Fruit fly (Drosophila melanogaster): ENCODE data around the gene Pop1.

Gene Pop1

dm6 chrX:5639083-5639482, 16.6 kb downstream of the Pop1 start (continued):
- TF ChIP-seq Chrac-16 (GFP tag; optimal IDR thresholded peaks at IDR 0.05): peak; percentile 46
- TF ChIP-seq stwl (tag; optimal IDR thresholded peaks at IDR 0.05): no peak
- TF ChIP-seq fd102C (GFP tag; optimal IDR thresholded peaks at IDR 0.05): no peak
- TF ChIP-seq CG11456 (GFP tag; IDR thresholded peaks at IDR 0.05): no peak
- TF ChIP-seq CG11560 (tag; IDR thresholded peaks at IDR 0.05): no peak; the same call in 2 of the 3 replicates
- TF ChIP-seq CG18599 (GFP tag; optimal IDR thresholded peaks at IDR 0.05): peak; percentile 51
- peak; percentile 27 for TF ChIP-seq CG10654 (GFP tag; optimal IDR thresholded peaks at IDR 0.05)
- TF ChIP-seq sob (GFP tag; IDR thresholded peaks at IDR 0.05): peak; percentile 43; the same call in 1 of the 2 replicates
- TF ChIP-seq sima (GFP tag; optimal IDR thresholded peaks at IDR 0.05): no peak
- TF ChIP-seq Hsf (GFP tag; optimal IDR thresholded peaks at IDR 0.05): peak; percentile 21
- no peak for TF ChIP-seq CG17912 (GFP tag; optimal IDR thresholded peaks at IDR 0.05)
- TF ChIP-seq NFAT (GFP tag; IDR thresholded peaks at IDR 0.05): no peak
- TF ChIP-seq Hmx (GFP tag; optimal IDR thresholded peaks at IDR 0.05): no peak
- no peak for TF ChIP-seq eyg (GFP tag; optimal IDR thresholded peaks at IDR 0.05)
- TF ChIP-seq eve (GFP tag; optimal IDR thresholded peaks at IDR 0.05): no peak
- peak; percentile 36; the same call in 1 of the 3 replicates for TF ChIP-seq Optix (GFP tag; IDR thresholded peaks at IDR 0.05)
- peak in 1 of 2 experiments; percentile 44 for TF ChIP-seq dpn (GFP tag; optimal IDR thresholded peaks at IDR 0.05)
- TF ChIP-seq dan (GFP tag; IDR thresholded peaks at IDR 0.05): no peak
- TF ChIP-seq fru (optimal IDR thresholded peaks at IDR 0.05): no peak
- TF ChIP-seq CG10543 (GFP tag; optimal IDR thresholded peaks at IDR 0.05): no peak
- TF ChIP-seq CG4617 (GFP tag; optimal IDR thresholded peaks at IDR 0.05; ENCODE audit: borderline replicate concordance): no peak
- peak; percentile 7 for TF ChIP-seq Dek (tag; optimal IDR thresholded peaks at IDR 0.05)
- 0 out of 2 replicates have a peak, but pooled peaks have one; percentile 33 for TF ChIP-seq CG11696 (GFP tag; IDR thresholded peaks at IDR 0.05)
- no peak for TF ChIP-seq CG1647 (GFP tag; optimal IDR thresholded peaks at IDR 0.05)
- TF ChIP-seq emc (GFP tag; optimal IDR thresholded peaks at IDR 0.05): no peak
- TF ChIP-seq CG5953 (GFP tag; IDR thresholded peaks at IDR 0.05): no peak
- TF ChIP-seq CG16815 (GFP tag; optimal IDR thresholded peaks at IDR 0.05): peak; percentile 15
- TF ChIP-seq Scr (GFP tag; IDR thresholded peaks at IDR 0.05; ENCODE audit: partially characterized antibody): no peak
- TF ChIP-seq CG17612 (GFP tag; IDR thresholded peaks at IDR 0.05): no peak
- TF ChIP-seq gsb (GFP tag; IDR thresholded peaks at IDR 0.05): no peak
- no peak for TF ChIP-seq TFAM (GFP tag; optimal IDR thresholded peaks at IDR 0.05)
- TF ChIP-seq bigmax (GFP tag; optimal IDR thresholded peaks at IDR 0.05): no peak
- no peak for TF ChIP-seq hth (optimal IDR thresholded peaks at IDR 0.05)
- TF ChIP-seq CrebB (tag; optimal IDR thresholded peaks at IDR 0.05): no peak
- no peak for TF ChIP-seq CG4282 (GFP tag; optimal IDR thresholded peaks at IDR 0.05)
- no peak for TF ChIP-seq Nf-YC (tag; optimal IDR thresholded peaks at IDR 0.05)
- TF ChIP-seq CG12236 (GFP tag; optimal IDR thresholded peaks at IDR 0.05): no peak
- TF ChIP-seq Hr39 (optimal IDR thresholded peaks at IDR 0.05): no peak
- no peak for TF ChIP-seq bbx (GFP tag; IDR thresholded peaks at IDR 0.05; ENCODE audit: partially characterized antibody)
- peak; percentile 19; the same call in 1 of the 2 replicates for TF ChIP-seq esg (GFP tag; conservative IDR thresholded peaks at IDR 0.05)
- TF ChIP-seq CG9437 (GFP tag; optimal IDR thresholded peaks at IDR 0.05): no peak
- TF ChIP-seq Med (GFP tag): peak; percentile 82
- TF ChIP-seq vvl (GFP tag; IDR thresholded peaks at IDR 0.05): peak; percentile 43
- no peak for TF ChIP-seq br (optimal IDR thresholded peaks at IDR 0.05)
- no peak; the same call in 1 of the 2 replicates for TF ChIP-seq Ravus (GFP tag; IDR thresholded peaks at IDR 0.05)
- TF ChIP-seq CG16779 (GFP tag; IDR thresholded peaks at IDR 0.05): no peak
- peak; percentile 73 for TF ChIP-seq CG10979 (tag; optimal IDR thresholded peaks at IDR 0.05)
- 0 out of 2 replicates have a peak, but pooled peaks have one; percentile 21 for TF ChIP-seq Drgx (GFP tag; IDR thresholded peaks at IDR 0.05)
- peak; percentile 14 for TF ChIP-seq Hmr (GFP tag; optimal IDR thresholded peaks at IDR 0.05)
- 0 out of 2 replicates have a peak, but pooled peaks have one; percentile 15 for TF ChIP-seq CG3847 (GFP tag; IDR thresholded peaks at IDR 0.05)
- peak; percentile 3 for TF ChIP-seq Antp (GFP tag; optimal IDR thresholded peaks at IDR 0.05)
- TF ChIP-seq p53 (GFP tag; optimal IDR thresholded peaks at IDR 0.05): no peak
- peak; percentile 42; the same call in 1 of the 3 replicates for TF ChIP-seq tgo (GFP tag; IDR thresholded peaks at IDR 0.05)
